Fruit fly (Drosophila melanogaster): Measurements from ENCODE around the gene Trpgamma.

The Trpgamma gene

DNA sequence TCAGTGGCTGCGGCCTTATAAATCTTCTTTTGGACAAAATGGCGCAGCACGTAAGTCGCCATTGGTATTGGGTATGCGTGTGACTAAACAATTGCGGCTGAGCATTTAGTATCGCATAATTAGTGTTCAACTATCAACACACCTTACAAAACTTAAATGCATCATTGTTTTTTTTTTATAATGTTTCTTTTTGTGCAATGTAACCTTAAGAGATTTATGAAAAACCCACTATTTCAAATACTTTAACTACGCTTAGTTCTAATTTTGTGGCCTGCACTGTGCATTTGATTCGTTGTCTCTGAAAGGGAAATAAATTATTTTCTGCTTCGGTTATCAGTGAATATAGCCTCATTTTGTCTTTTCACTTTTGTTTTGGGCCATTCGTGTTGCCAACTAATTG lies 32.5 kb downstream of the Trpgamma start (continued):
- TF ChIP-seq CG15336 (GFP tag; IDR thresholded peaks at IDR 0.05) (peak; percentile 74), Gug (GFP tag; IDR thresholded peaks at IDR 0.05) (no peak), cyc (GFP tag; optimal IDR thresholded peaks at IDR 0.05) (peak; percentile 54), Ets21C (GFP tag; optimal IDR thresholded peaks at IDR 0.05) (peak; percentile 55), CG31627 (GFP tag; optimal IDR thresholded peaks at IDR 0.05) (peak; percentile 78), Hr38 (GFP tag; optimal IDR thresholded peaks at IDR 0.05) (no peak), CG34406 (GFP tag; optimal IDR thresholded peaks at IDR 0.05) (peak; percentile 59), fd85E (GFP tag; optimal IDR thresholded peaks at IDR 0.05) (no peak), dsx (GFP tag; optimal IDR thresholded peaks at IDR 0.05; ENCODE audit: poor library complexity, severe bottlenecking) (no peak), net (GFP tag; optimal IDR thresholded peaks at IDR 0.05) (peak; percentile 3), dac (GFP tag; optimal IDR thresholded peaks at IDR 0.05) (peak; percentile 3), pdm3 (GFP tag; optimal IDR thresholded peaks at IDR 0.05) (peak; percentile 70), salr (GFP tag; optimal IDR thresholded peaks at IDR 0.05) (peak in 1 of 2 experiments; percentile 29), Smox (GFP tag; optimal IDR thresholded peaks at IDR 0.05) (peak; percentile 53), CG3919 (GFP tag; optimal IDR thresholded peaks at IDR 0.05) (peak; percentile 64), CG16779 (tag; optimal IDR thresholded peaks at IDR 0.05) (no peak), CG11294 (GFP tag; IDR thresholded peaks at IDR 0.05) (no peak), Eip75B (GFP tag; optimal IDR thresholded peaks at IDR 0.05) (peak; percentile 65), Sox14 (GFP tag; optimal IDR thresholded peaks at IDR 0.05) (peak; percentile 62), CG1621 (tag; optimal IDR thresholded peaks at IDR 0.05) (peak; percentile 38), Sox15 (GFP tag; optimal IDR thresholded peaks at IDR 0.05) (peak; percentile 42), ss (GFP tag; optimal IDR thresholded peaks at IDR 0.05) (peak in 1 of 2 experiments; percentile 7), CG7368 (GFP tag; optimal IDR thresholded peaks at IDR 0.05) (peak; percentile 31), Eip78C (GFP tag) (peak; percentile 86), CG6808 (GFP tag; optimal IDR thresholded peaks at IDR 0.05) (peak; percentile 31), fkh (GFP tag; optimal IDR thresholded peaks at IDR 0.05) (no peak)

dm6 chr2L:16643445-16643844 lies 33.1 kb downstream of the Trpgamma start:
- no peak for TF ChIP-seq OdsH (GFP tag; optimal IDR thresholded peaks at IDR 0.05)
- TF ChIP-seq fkh (GFP tag; optimal IDR thresholded peaks at IDR 0.05) = peak; percentile 11

- TF ChIP-seq CG31627 (GFP tag; optimal IDR thresholded peaks at IDR 0.05) (no peak), fd85E (GFP tag; optimal IDR thresholded peaks at IDR 0.05) (no peak), OdsH (GFP tag; optimal IDR thresholded peaks at IDR 0.05) (no peak), CG6808 (GFP tag; optimal IDR thresholded peaks at IDR 0.05) (no peak), salr (GFP tag; optimal IDR thresholded peaks at IDR 0.05) (no peak), CG1621 (tag; optimal IDR thresholded peaks at IDR 0.05) (no peak), Gug (GFP tag; IDR thresholded peaks at IDR 0.05) (no peak), Sox102F (GFP tag; optimal IDR thresholded peaks at IDR 0.05) (no peak), vri (GFP tag; optimal IDR thresholded peaks at IDR 0.05) (no peak), fd59A (GFP tag; optimal IDR thresholded peaks at IDR 0.05) (no peak), CG15336 (GFP tag; IDR thresholded peaks at IDR 0.05) (peak; percentile 44; the same call in 1 of the 2 replicates), Lpt (GFP tag; optimal IDR thresholded peaks at IDR 0.05) (peak; percentile 19), lz (GFP tag; optimal IDR thresholded peaks at IDR 0.05) (no peak), ss (GFP tag; optimal IDR thresholded peaks at IDR 0.05) (no peak), CG8119 (GFP tag; IDR thresholded peaks at IDR 0.05) (peak; percentile 43; the same call in 2 of the 3 replicates), CG11762 (GFP tag; optimal IDR thresholded peaks at IDR 0.05; ENCODE audit: insufficient read depth) (no peak), Eip75B (GFP tag; optimal IDR thresholded peaks at IDR 0.05) (no peak), CG16779 (tag; optimal IDR thresholded peaks at IDR 0.05) (no peak), eg (GFP tag; IDR thresholded peaks at IDR 0.05) (peak; percentile 55; the same call in 1 of the 3 replicates), Blimp-1 (GFP tag; optimal IDR thresholded peaks at IDR 0.05) (no peak), dsx (GFP tag; optimal IDR thresholded peaks at IDR 0.05; ENCODE audit: poor library complexity, severe bottlenecking) (no peak), CG8632 (GFP tag; optimal IDR thresholded peaks at IDR 0.05) (no peak)
Measured at dm6 chr2L:16640846-16641245, 35.7 kb downstream of the Trpgamma start.

Data from whole organism, prepupa.